Fruit fly (Drosophila melanogaster): ENCODE data around the gene robl37BC.
A peak's percentile ranks its signal among the peaks of the same experiment; 100 is the strongest.

Gene robl37BC

dm6 chr2L:18968370-18969105 is 42.1 kb upstream of the robl37BC start, which contains the start of the genes Nak and Tango6 (continued):
- peak; percentile 88; the same call in 2 of the 3 replicates for TF ChIP-seq mld (GFP tag; IDR thresholded peaks at IDR 0.05; ENCODE audit: partially characterized antibody)
- peak; percentile 11 for TF ChIP-seq CG1602 (GFP tag; optimal IDR thresholded peaks at IDR 0.05)
- peak; percentile 79 for TF ChIP-seq tna (GFP tag; IDR thresholded peaks at IDR 0.05; ENCODE audit: partially characterized antibody)
- no peak for TF ChIP-seq fd102C (GFP tag; optimal IDR thresholded peaks at IDR 0.05)
- peak; percentile 59; the same call in 1 of the 2 replicates for TF ChIP-seq CG42726 (GFP tag; IDR thresholded peaks at IDR 0.05; ENCODE audit: partially characterized antibody)
- TF ChIP-seq CG8765 (GFP tag; IDR thresholded peaks at IDR 0.05) = no peak
- peak; percentile 83 for TF ChIP-seq Sry-β (GFP tag; optimal IDR thresholded peaks at IDR 0.05)
- TF ChIP-seq Dref (GFP tag; IDR thresholded peaks at IDR 0.05) = peak; percentile 73
- peak; percentile 85 for TF ChIP-seq amos (GFP tag; IDR thresholded peaks at IDR 0.05; ENCODE audit: partially characterized antibody)
- peak; percentile 61 for TF ChIP-seq Ets65A (GFP tag)
- TF ChIP-seq Ravus (GFP tag; IDR thresholded peaks at IDR 0.05) = no peak
- TF ChIP-seq CG13123 (GFP tag; optimal IDR thresholded peaks at IDR 0.05) = no peak
- no peak for TF ChIP-seq lov (optimal IDR thresholded peaks at IDR 0.05)
- TF ChIP-seq lov (GFP tag; IDR thresholded peaks at IDR 0.05) = no peak
- no peak for TF ChIP-seq kah (GFP tag; optimal IDR thresholded peaks at IDR 0.05)
- TF ChIP-seq run (tag; optimal IDR thresholded peaks at IDR 0.05) = no peak
- no peak for TF ChIP-seq MTF-1 (GFP tag; optimal IDR thresholded peaks at IDR 0.05; ENCODE audit: borderline replicate concordance)
- no peak for TF ChIP-seq CG5245 (GFP tag; optimal IDR thresholded peaks at IDR 0.05)
- TF ChIP-seq ERR (GFP tag; optimal IDR thresholded peaks at IDR 0.05) = no peak
- TF ChIP-seq H2.0 (GFP tag; IDR thresholded peaks at IDR 0.05) = no peak
- no peak for TF ChIP-seq br (optimal IDR thresholded peaks at IDR 0.05)
- no peak for TF ChIP-seq Oli (tag; optimal IDR thresholded peaks at IDR 0.05)
- peak; percentile 62; the same call in 1 of the 2 replicates for TF ChIP-seq ato (GFP tag; IDR thresholded peaks at IDR 0.05; ENCODE audit: partially characterized antibody)
- TF ChIP-seq NC2α (GFP tag; optimal IDR thresholded peaks at IDR 0.05) = no peak
- peak in 1 of 2 experiments; percentile 69 for TF ChIP-seq crp (GFP tag; optimal IDR thresholded peaks at IDR 0.05)
- peak; percentile 0 for TF ChIP-seq pnt (GFP tag; optimal IDR thresholded peaks at IDR 0.05)
- TF ChIP-seq BtbVII (GFP tag; optimal IDR thresholded peaks at IDR 0.05) = no peak
- peak; percentile 88; the same call in 2 of the 3 replicates for TF ChIP-seq zen2 (GFP tag; IDR thresholded peaks at IDR 0.05; ENCODE audit: partially characterized antibody)
- TF ChIP-seq crc (GFP tag; optimal IDR thresholded peaks at IDR 0.05) = no peak
- TF ChIP-seq CG7987 (GFP tag; optimal IDR thresholded peaks at IDR 0.05) = peak; percentile 8
- TF ChIP-seq ara (GFP tag; IDR thresholded peaks at IDR 0.05) = no peak
- no peak for TF ChIP-seq CG11247 (GFP tag; IDR thresholded peaks at IDR 0.05)
- peak; percentile 14 for TF ChIP-seq Chrac-16 (GFP tag; optimal IDR thresholded peaks at IDR 0.05)
- TF ChIP-seq Adf1 (GFP tag; IDR thresholded peaks at IDR 0.05) = no peak
- TF ChIP-seq Ada2b (GFP tag; IDR thresholded peaks at IDR 0.05) = no peak
- TF ChIP-seq otp (GFP tag; IDR thresholded peaks at IDR 0.05) = no peak
- TF ChIP-seq CG17612 (GFP tag; IDR thresholded peaks at IDR 0.05) = no peak

- TF ChIP-seq corto (GFP tag; optimal IDR thresholded peaks at IDR 0.05) = no peak
- TF ChIP-seq nmo (GFP tag; optimal IDR thresholded peaks at IDR 0.05) = peak; percentile 78
- peak; percentile 1 for TF ChIP-seq org-1 (GFP tag; optimal IDR thresholded peaks at IDR 0.05)
- TF ChIP-seq fu2 (GFP tag; optimal IDR thresholded peaks at IDR 0.05) = no peak
- TF ChIP-seq esg (GFP tag; conservative IDR thresholded peaks at IDR 0.05) = 0 out of 2 replicates have a peak, but pooled peaks have one; percentile 30
- peak; percentile 47 for TF ChIP-seq CG10654 (GFP tag; optimal IDR thresholded peaks at IDR 0.05)
- TF ChIP-seq fd64A (GFP tag; optimal IDR thresholded peaks at IDR 0.05) = peak; percentile 21
- TF ChIP-seq BtbVII (GFP tag; optimal IDR thresholded peaks at IDR 0.05) = peak; percentile 67
- peak; percentile 79 for TF ChIP-seq gem (tag; optimal IDR thresholded peaks at IDR 0.05)
- TF ChIP-seq wor (GFP tag; IDR thresholded peaks at IDR 0.05) = no peak
- TF ChIP-seq Camta (GFP tag; optimal IDR thresholded peaks at IDR 0.05) = no peak
- peak; percentile 67 for TF ChIP-seq mirr (GFP tag; optimal IDR thresholded peaks at IDR 0.05)
- TF ChIP-seq onecut (GFP tag; IDR thresholded peaks at IDR 0.05) = no peak
- TF ChIP-seq Max (GFP tag; optimal IDR thresholded peaks at IDR 0.05) = peak; percentile 72
Observed at dm6 chr2L:18974063-18974779, 36.4 kb upstream of the robl37BC start, which contains the start of the genes L2HGDH and CG10431. Gene L2HGDH, minus strand, starts transcription at chr2L:18974448. Gene CG10431, plus strand, starts transcription at chr2L:18974710.

Measured in whole organism, embryonic.